Worm (Caenorhabditis elegans) whole organism, midembryonic: ENCODE data around the gene nasp-1.
"Not testable (repeated sequence)": the region's sequence is repeated elsewhere in the genome, so short reads cannot be mapped to it uniquely, and the experiment has no call there.

Experiments
- T22C8.4 ChIP-seq: fragments of 200-800 bp; sonication (Bioruptor generic); IDR thresholded peaks from 2 replicates; pipeline ENCODE4 v1.3.6; 2022; ENCODE audit warnings: missing genetic modification characterization, missing compliant biosample characterization
- cog-1 ChIP-seq: sonication (generic microtip); optimal IDR thresholded peaks from 2 replicates; lab custom pipeline; 2016; ENCODE audit warnings: missing genetic modification characterization, missing compliant biosample characterization
- flt-1 ChIP-seq: fragments of 200-800 bp; sonication (Bioruptor generic); IDR thresholded peaks from 2 replicates; pipeline ENCODE4 v1.3.6; 2022; ENCODE audit warnings: missing genetic modification characterization, missing compliant biosample characterization
- klf-2 ChIP-seq: fragments of 200-800 bp; sonication (Bioruptor generic); conservative IDR thresholded peaks from 2 replicates; pipeline ENCODE4 v1.3.6; 2022; ENCODE audit warnings: missing genetic modification reagents, missing genetic modification characterization, missing compliant biosample characterization
- ref-1 ChIP-seq: fragments of 200-800 bp; sonication (Bioruptor generic); conservative IDR thresholded peaks from 2 replicates; pipeline ENCODE4 v1.3.6; 2022; ENCODE audit warnings: missing genetic modification reagents, missing genetic modification characterization, missing compliant biosample characterization
- ztf-23 ChIP-seq: fragments of 200-800 bp; sonication (Bioruptor generic); IDR thresholded peaks from 2 replicates; pipeline ENCODE4 v1.3.6; 2022; ENCODE audit warnings: missing genetic modification reagents, missing genetic modification characterization, missing compliant biosample characterization
- ztf-29 ChIP-seq: fragments of 200-800 bp; sonication (Bioruptor generic); IDR thresholded peaks from 2 replicates; pipeline ENCODE4 v1.3.6; 2022; ENCODE audit warnings: missing genetic modification reagents, missing genetic modification characterization, missing compliant biosample characterization

- TF ChIP-seq cog-1; ref-1 (GFP tag; lab: Robert Waterston, UW); flt-1 (GFP tag; lab: Robert Waterston, UW); ztf-23 (GFP tag; lab: Robert Waterston, UW); klf-2 (GFP tag; lab: Robert Waterston, UW); T22C8.4 (GFP tag; lab: Robert Waterston, UW); ztf-29 (GFP tag; lab: Robert Waterston, UW): not testable (repeated sequence)
Observed at ce11 chrII:11121800-11122199, 15.4 kb downstream of the nasp-1 start, which contains the start of gene W10C6.2.
